Fruit fly (Drosophila melanogaster) whole organism, wandering third instar larva: ENCODE data around the gene Pgant5.

ENCODE experiments used
- dsf ChIP-seq: sonication (Bioruptor generic); optimal IDR thresholded peaks from 2 replicates; lab custom pipeline; 2016; ENCODE audit warnings: missing biosample characterization, missing genetic modification characterization, borderline replicate concordance
- h ChIP-seq: fragments of 200-800 bp; sonication (Bioruptor generic); optimal IDR thresholded peaks from 3 replicates; lab custom pipeline; 2016; ENCODE audit warnings: missing biosample characterization, mild to moderate bottlenecking, missing genetic modification characterization

dm6 chr2L:5109059-5109458 lies 15.7 kb upstream of the Pgant5 start:
- no peak for TF ChIP-seq h (GFP tag; lab: Kevin White, UChicago)
- no peak for TF ChIP-seq dsf
